Worm (Caenorhabditis elegans): Measurements from ENCODE around the gene Y37E11B.1.

ce11 chrIV:3597356-3597755 lies 17.9 kb downstream of the Y37E11B.1 start:
- TF ChIP-seq aly-2 (tag; optimal IDR thresholded peaks at IDR 0.05): no peak
- TF ChIP-seq tbx-2 (tag; optimal IDR thresholded peaks at IDR 0.05): no peak
- no peak for TF ChIP-seq egl-27 (tag; optimal IDR thresholded peaks at IDR 0.05)
- no peak for TF ChIP-seq nhr-11 (tag; optimal IDR thresholded peaks at IDR 0.05)
- no peak for TF ChIP-seq nhr-12 (tag; optimal IDR thresholded peaks at IDR 0.05)
- no peak for TF ChIP-seq unc-62 (GFP tag; optimal IDR thresholded peaks at IDR 0.05)
- no peak for TF ChIP-seq pqm-1 (tag; optimal IDR thresholded peaks at IDR 0.05)
- TF ChIP-seq lin-15B (tag; optimal IDR thresholded peaks at IDR 0.05): no peak
- TF ChIP-seq fos-1 (tag; optimal IDR thresholded peaks at IDR 0.05): no peak
- TF ChIP-seq pha-4 (tag; optimal IDR thresholded peaks at IDR 0.05): no peak

All from whole organism, L3 larva.